Fruit fly (Drosophila melanogaster) whole organism, embryonic: ENCODE data around the gene CG31327.

Experiments used
- Atf-2 ChIP-seq: fragments of 200-800 bp; sonication (Bioruptor generic); optimal IDR thresholded peaks from 2 replicates; lab custom pipeline; 2016; ENCODE audit warnings: missing biosample characterization, missing genetic modification characterization
- Atf6 ChIP-seq: fragments of 200-800 bp; sonication (Bioruptor generic); IDR thresholded peaks from 2 replicates; pipeline ENCODE4 v1.3.6; 2022; ENCODE audit warnings: missing biosample characterization, missing genetic modification characterization
- Blimp-1 ChIP-seq: fragments of 200-800 bp; sonication (Bioruptor generic); optimal IDR thresholded peaks from 3 replicates; lab custom pipeline; 2018; ENCODE audit warnings: missing biosample characterization, missing genetic modification characterization, mild to moderate bottlenecking, moderate library complexity, missing genetic modification reagents
- Bteb2 ChIP-seq: fragments of 200-800 bp; sonication (Bioruptor generic); optimal IDR thresholded peaks from 2 replicates; lab custom pipeline; 2016; ENCODE audit warnings: missing biosample characterization, missing genetic modification characterization
- C15 ChIP-seq: fragments of 200-800 bp; sonication (Bioruptor generic); IDR thresholded peaks from 3 replicates; pipeline ENCODE4 v1.3.6; 2022; ENCODE audit warnings: missing biosample characterization, missing genetic modification characterization
- CG12659 ChIP-seq: fragments of 200-800 bp; sonication (Bioruptor generic); optimal IDR thresholded peaks from 3 replicates; lab custom pipeline; 2017; ENCODE audit warnings: mild to moderate bottlenecking, missing biosample characterization, missing genetic modification reagents, missing genetic modification characterization
- CG12744 ChIP-seq: fragments of 200-800 bp; sonication (Bioruptor generic); optimal IDR thresholded peaks from 2 replicates; lab custom pipeline; 2016; ENCODE audit warnings: missing biosample characterization, missing genetic modification characterization
- CG13123 ChIP-seq: fragments of 200-800 bp; sonication (Bioruptor generic); optimal IDR thresholded peaks from 2 replicates; lab custom pipeline; 2016; ENCODE audit warnings: missing biosample characterization, missing genetic modification characterization
- CG14667 ChIP-seq: fragments of 200-800 bp; sonication (Bioruptor generic); IDR thresholded peaks from 2 replicates; pipeline ENCODE4 v1.3.6; 2022; ENCODE audit warnings: missing biosample characterization, missing genetic modification characterization
- CG15269 ChIP-seq: fragments of 200-800 bp; sonication (Bioruptor generic); optimal IDR thresholded peaks from 2 replicates; lab custom pipeline; 2018; ENCODE audit warnings: missing biosample characterization, mild to moderate bottlenecking, missing genetic modification characterization, moderate library complexity
- CG16815 ChIP-seq: fragments of 200-800 bp; sonication (Bioruptor generic); optimal IDR thresholded peaks from 3 replicates; lab custom pipeline; 2017; ENCODE audit warnings: missing biosample characterization, mild to moderate bottlenecking, missing genetic modification characterization
- CG2678 ChIP-seq: fragments of 200-800 bp; sonication (Bioruptor generic); optimal IDR thresholded peaks from 3 replicates; lab custom pipeline; 2019; ENCODE audit warnings: missing biosample characterization, mild to moderate bottlenecking, missing genetic modification characterization, moderate library complexity
- CG3065 ChIP-seq: fragments of 200-800 bp; sonication (Bioruptor generic); optimal IDR thresholded peaks from 2 replicates; lab custom pipeline; 2016; ENCODE audit warnings: missing biosample characterization, missing genetic modification characterization
- CG4424 ChIP-seq: fragments of 200-800 bp; sonication (Bioruptor generic); optimal IDR thresholded peaks from 3 replicates; lab custom pipeline; 2016; ENCODE audit warnings: missing biosample characterization, missing genetic modification characterization
- CG4707 ChIP-seq: fragments of 200-800 bp; sonication (Bioruptor generic); optimal IDR thresholded peaks from 2 replicates; lab custom pipeline; 2018; ENCODE audit warnings: missing biosample characterization, mild to moderate bottlenecking, missing genetic modification characterization, moderate library complexity
- CG5180 ChIP-seq: fragments of 200-800 bp; sonication (Bioruptor generic); optimal IDR thresholded peaks from 3 replicates; lab custom pipeline; 2017; ENCODE audit warnings: missing biosample characterization, missing genetic modification characterization, mild to moderate bottlenecking, moderate library complexity, missing genetic modification reagents
- CG7839 ChIP-seq: fragments of 200-800 bp; sonication (Bioruptor generic); optimal IDR thresholded peaks from 3 replicates; lab custom pipeline; 2018; ENCODE audit warnings: missing biosample characterization, mild to moderate bottlenecking, missing genetic modification characterization, moderate library complexity
- CG7928 ChIP-seq: fragments of 200-800 bp; sonication (Bioruptor generic); optimal IDR thresholded peaks from 2 replicates; lab custom pipeline; 2017; ENCODE audit warnings: missing biosample characterization, mild to moderate bottlenecking, missing genetic modification characterization
- CG7963 ChIP-seq: fragments of 200-800 bp; sonication (Bioruptor generic); IDR thresholded peaks from 3 replicates; pipeline ENCODE4 v1.3.6; 2022; ENCODE audit warnings: missing biosample characterization, missing genetic modification characterization; ENCODE audit not compliant: partially characterized antibody
- CG9876 ChIP-seq: fragments of 200-800 bp; sonication (Bioruptor generic); optimal IDR thresholded peaks from 2 replicates; lab custom pipeline; 2016; ENCODE audit warnings: missing biosample characterization, missing genetic modification characterization
- CrebB ChIP-seq: fragments of 200-800 bp; sonication (Bioruptor generic); optimal IDR thresholded peaks from 3 replicates; lab custom pipeline; 2018; ENCODE audit warnings: missing biosample characterization, mild to moderate bottlenecking, missing genetic modification characterization
- D19B ChIP-seq: fragments of 200-800 bp; sonication (Bioruptor generic); optimal IDR thresholded peaks from 2 replicates; lab custom pipeline; 2017; ENCODE audit warnings: missing biosample characterization, mild to moderate bottlenecking, missing genetic modification characterization
- Dfd ChIP-seq, 2 experiments: fragments of >200 bp; optimal IDR thresholded peaks; 2 replicates each; lab custom pipeline; 2017; ENCODE audit warnings: missing biosample characterization in 2 of 2, missing genetic modification characterization in 2 of 2
- Doc2 ChIP-seq: fragments of 200-800 bp; sonication (Bioruptor generic); IDR thresholded peaks from 2 replicates; pipeline ENCODE4 v1.3.6; 2022; ENCODE audit warnings: missing biosample characterization, missing genetic modification characterization
- Fer2 ChIP-seq: fragments of 200-800 bp; sonication (Bioruptor generic); optimal IDR thresholded peaks from 2 replicates; lab custom pipeline; 2018; ENCODE audit warnings: missing biosample characterization, mild to moderate bottlenecking, missing genetic modification characterization, moderate library complexity
- Hmx ChIP-seq: fragments of 200-800 bp; sonication (Bioruptor generic); optimal IDR thresholded peaks from 2 replicates; lab custom pipeline; 2016; ENCODE audit warnings: missing biosample characterization, missing genetic modification characterization
- Max ChIP-seq: fragments of 200-800 bp; sonication (Bioruptor generic); optimal IDR thresholded peaks from 2 replicates; lab custom pipeline; 2016; ENCODE audit warnings: missing biosample characterization, mild to moderate bottlenecking, missing genetic modification characterization
- NC2β ChIP-seq: fragments of 200-800 bp; sonication (Bioruptor generic); optimal IDR thresholded peaks from 2 replicates; lab custom pipeline; 2016; ENCODE audit warnings: missing biosample characterization, missing genetic modification characterization
- Ravus ChIP-seq: fragments of 200-800 bp; sonication (Bioruptor generic); IDR thresholded peaks from 2 replicates; pipeline ENCODE4 v1.3.6; 2022; ENCODE audit warnings: missing biosample characterization, missing genetic modification characterization
- Sin3A ChIP-seq: fragments of >200 bp; optimal IDR thresholded peaks from 2 replicates; lab custom pipeline; 2018
- abd-A ChIP-seq: fragments of 200-800 bp; sonication (Bioruptor generic); optimal IDR thresholded peaks from 3 replicates; lab custom pipeline; 2019; ENCODE audit warnings: missing biosample characterization, mild to moderate bottlenecking, missing genetic modification characterization, moderate library complexity
- ato ChIP-seq: fragments of 200-800 bp; sonication (Bioruptor generic); IDR thresholded peaks from 2 replicates; pipeline ENCODE4 v1.3.6; 2022; ENCODE audit warnings: missing biosample characterization, missing genetic modification characterization; ENCODE audit not compliant: partially characterized antibody
- cato ChIP-seq: fragments of 200-800 bp; sonication (Bioruptor generic); optimal IDR thresholded peaks from 2 replicates; lab custom pipeline; 2016; ENCODE audit warnings: missing biosample characterization, missing genetic modification characterization, borderline replicate concordance
- croc ChIP-seq: fragments of 200-800 bp; sonication (Bioruptor generic); conservative IDR thresholded peaks from 3 replicates; pipeline ENCODE4 v1.3.6; 2022; ENCODE audit warnings: missing biosample characterization, missing genetic modification characterization
- gce ChIP-seq: fragments of 200-800 bp; sonication (Bioruptor generic); IDR thresholded peaks from 3 replicates; pipeline ENCODE4 v1.3.6; 2022; ENCODE audit warnings: missing biosample characterization, missing genetic modification characterization
- gfzf ChIP-seq: fragments of 200-800 bp; sonication (Bioruptor generic); optimal IDR thresholded peaks from 2 replicates; lab custom pipeline; 2016; ENCODE audit warnings: missing biosample characterization, mild to moderate bottlenecking, missing genetic modification characterization, moderate library complexity
- grau ChIP-seq: fragments of 200-800 bp; optimal IDR thresholded peaks from 3 replicates; lab custom pipeline; 2019; ENCODE audit warnings: missing biosample characterization, mild to moderate bottlenecking, missing genetic modification characterization, moderate library complexity
- gro ChIP-seq: fragments of 200-800 bp; sonication (Bioruptor generic); optimal IDR thresholded peaks from 2 replicates; lab custom pipeline; 2016; ENCODE audit warnings: missing biosample characterization, missing genetic modification characterization
- ham ChIP-seq: fragments of 200-800 bp; sonication (Bioruptor generic); IDR thresholded peaks from 2 replicates; pipeline ENCODE4 v1.3.6; 2022; ENCODE audit warnings: missing biosample characterization, missing genetic modification characterization
- jing ChIP-seq: fragments of 200-800 bp; sonication (Bioruptor generic); optimal IDR thresholded peaks from 2 replicates; lab custom pipeline; 2018; ENCODE audit warnings: missing biosample characterization, mild to moderate bottlenecking, missing genetic modification characterization
- knrl ChIP-seq: fragments of 200-800 bp; sonication (Bioruptor generic); IDR thresholded peaks from 3 replicates; pipeline ENCODE4 v1.3.6; 2022; ENCODE audit warnings: missing biosample characterization, missing genetic modification characterization; ENCODE audit not compliant: partially characterized antibody
- mam ChIP-seq: fragments of 200-800 bp; sonication (Bioruptor generic); optimal IDR thresholded peaks from 3 replicates; lab custom pipeline; 2016; ENCODE audit warnings: missing biosample characterization, missing genetic modification characterization
- otp ChIP-seq: fragments of 200-800 bp; sonication (Bioruptor generic); IDR thresholded peaks from 3 replicates; pipeline ENCODE4, ENCODE4 v1.3.6; 2022; ENCODE audit warnings: missing biosample characterization, missing genetic modification characterization
- phol ChIP-seq: fragments of 200-800 bp; sonication (Bioruptor generic); optimal IDR thresholded peaks from 3 replicates; lab custom pipeline; 2018; ENCODE audit warnings: missing biosample characterization, mild to moderate bottlenecking, missing genetic modification characterization, moderate library complexity
- ranshi ChIP-seq: fragments of 200-800 bp; sonication (Bioruptor generic); IDR thresholded peaks from 2 replicates; pipeline ENCODE4 v1.3.6; 2022; ENCODE audit warnings: missing biosample characterization, missing genetic modification characterization
- ro ChIP-seq: fragments of 200-800 bp; sonication (Bioruptor generic); IDR thresholded peaks from 2 replicates; pipeline ENCODE4 v1.3.6; 2022; ENCODE audit warnings: missing biosample characterization, missing genetic modification characterization
- sisA ChIP-seq: fragments of 200-800 bp; sonication (Bioruptor generic); IDR thresholded peaks from 2 replicates; pipeline ENCODE4 v1.3.6; 2022; ENCODE audit warnings: missing biosample characterization, missing genetic modification characterization
- tgo ChIP-seq: fragments of 200-800 bp; sonication (Bioruptor generic); IDR thresholded peaks from 3 replicates; pipeline ENCODE4 v1.3.6; 2022; ENCODE audit warnings: missing biosample characterization, missing genetic modification characterization
- tll ChIP-seq, 2 experiments: fragments of 200-800 bp in 1 of 2; fragments of >200 bp in 1 of 2; sonication (Bioruptor generic) in 1 of 2; optimal IDR thresholded peaks; 2 replicates each; lab custom pipeline; 2017 to 2019; ENCODE audit warnings: missing biosample characterization in 2 of 2, missing genetic modification characterization in 2 of 2, mild to moderate bottlenecking in 1 of 2, moderate library complexity in 1 of 2

Gene CG31327

dm6 chr3R:14125479-14126121, 34.5 kb downstream of the CG31327 start, which contains the start of the genes 140up and Polr2B (continued):
- TF ChIP-seq Atf-2 (GFP tag; lab: Kevin White, UChicago) (peak; percentile 36), D19B (GFP tag; lab: Kevin White, UChicago) (peak; percentile 79), Bteb2 (GFP tag; lab: Kevin White, UChicago) (peak; percentile 52), cato (GFP tag; lab: Kevin White, UChicago) (peak; percentile 93), CG15269 (tag; lab: Kevin White, UChicago) (peak; percentile 93), CG12659 (GFP tag; lab: Kevin White, UChicago) (peak; percentile 95), phol (tag; lab: Kevin White, UChicago) (peak; percentile 94), otp (GFP tag; lab: Robert Waterston, UW) (peak; percentile 76; the same call in 2 of the 3 replicates), CG4424 (peak; percentile 94), NC2β (peak; percentile 60), CG2678 (tag; lab: Kevin White, UChicago) (peak; percentile 94), CG3065 (GFP tag; lab: Kevin White, UChicago) (peak; percentile 92), Sin3A (lab: Kevin White, UChicago) (peak; percentile 29), ranshi (peak; percentile 95), CG9876 (GFP tag; lab: Kevin White, UChicago) (peak; percentile 55), Doc2 (GFP tag; lab: Robert Waterston, UW) (peak; percentile 71; the same call in 1 of the 2 replicates), gce (GFP tag; lab: Robert Waterston, UW) (peak; percentile 63; the same call in 2 of the 3 replicates), ham (peak; percentile 79), C15 (GFP tag; lab: Robert Waterston, UW) (peak; percentile 61; the same call in 1 of the 3 replicates), Blimp-1 (GFP tag; lab: Kevin White, UChicago) (peak; percentile 91), Ravus (GFP tag; lab: Robert Waterston, UW) (peak; percentile 80), CG7839 (tag; lab: Kevin White, UChicago) (peak; percentile 94), gro (GFP tag; lab: Kevin White, UChicago) (peak; percentile 70), Max (GFP tag; lab: Kevin White, UChicago) (peak; percentile 89), sisA (GFP tag; lab: Robert Waterston, UW) (peak; percentile 93), grau (peak; percentile 94), knrl (GFP tag; lab: Robert Waterston, UW) (no peak; the same call in 2 of the 3 replicates), CG4707 (GFP tag; lab: Kevin White, UChicago) (peak; percentile 15), ato (GFP tag; lab: Robert Waterston, UW) (no peak), Hmx (GFP tag; lab: Kevin White, UChicago) (peak; percentile 26), abd-A (no peak), tgo (GFP tag; lab: Robert Waterston, UW) (peak; percentile 95), CG7963 (GFP tag; lab: Robert Waterston, UW) (no peak), gfzf (GFP tag; lab: Kevin White, UChicago) (no peak), croc (GFP tag; lab: Robert Waterston, UW) (peak; percentile 86), tll (GFP tag; optimal IDR thresholded peaks at IDR 0.05; lab: Kevin White, UChicago) (no peak), CG13123 (peak; percentile 86), CG5180 (GFP tag; lab: Kevin White, UChicago) (peak; percentile 58), Dfd (GFP tag; optimal IDR thresholded peaks at IDR 0.05; lab: Kevin White, UChicago) (no peak), mam (GFP tag; lab: Kevin White, UChicago) (peak; percentile 92), jing (peak; percentile 77), Atf6 (GFP tag; lab: Robert Waterston, UW) (peak; percentile 91), ro (peak; percentile 57; the same call in 1 of the 2 replicates), CG12744 (GFP tag; lab: Kevin White, UChicago) (peak; percentile 55), CG16815 (peak; percentile 91), CG7928 (peak; percentile 66), CG14667 (GFP tag; lab: Robert Waterston, UW) (peak; percentile 86), CrebB (peak; percentile 76), Fer2 (tag; lab: Kevin White, UChicago) (peak; percentile 92)
